Worm (Caenorhabditis elegans) whole organism, L3 larva: ENCODE results near the gene C50B6.9.

Source experiments
- ZK546.5 ChIP-seq: sonication (generic microtip); optimal IDR thresholded peaks from 2 replicates; lab custom pipeline; 2017; ENCODE audit warnings: missing biosample characterization, missing genetic modification characterization
- aly-2 ChIP-seq: fragments of 150-350 bp; optimal IDR thresholded peaks from 2 replicates; lab custom pipeline; 2014; ENCODE audit warnings: missing biosample characterization, missing genetic modification characterization
- ama-1 ChIP-seq: fragments of 150-350 bp; optimal IDR thresholded peaks from 2 replicates; lab custom pipeline; 2018
- elt-3 ChIP-seq, 3 experiments: fragments of 150-350 bp in 1 of 3; sonication (generic microtip) in 2 of 3; optimal IDR thresholded peaks; 2 replicates in 2 of 3; 4 replicates in 1 of 3; lab custom pipeline; 2014 to 2017; ENCODE audit warnings: missing biosample characterization in 3 of 3, missing genetic modification characterization in 3 of 3
- fos-1 ChIP-seq: fragments of 150-350 bp; optimal IDR thresholded peaks from 2 replicates; lab custom pipeline; 2014; ENCODE audit warnings: missing biosample characterization, missing genetic modification characterization
- lin-39 ChIP-seq: fragments of 150-350 bp; optimal IDR thresholded peaks from 2 replicates; lab custom pipeline; 2018; ENCODE audit warnings: missing biosample characterization, missing genetic modification reagents, missing genetic modification characterization
- nhr-12 ChIP-seq: fragments of 150-350 bp; optimal IDR thresholded peaks from 2 replicates; lab custom pipeline; 2014; ENCODE audit warnings: missing biosample characterization, missing genetic modification characterization
- snpc-4 ChIP-seq: fragments of 150-350 bp; optimal IDR thresholded peaks from 2 replicates; lab custom pipeline; 2014; ENCODE audit warnings: missing biosample characterization, missing genetic modification characterization
- unc-62 ChIP-seq: fragments of 150-350 bp; sonication (generic microtip); optimal IDR thresholded peaks from 4 replicates; lab custom pipeline; 2014; ENCODE audit warnings: missing biosample characterization, missing genetic modification reagents, missing genetic modification characterization
- ztf-11 ChIP-seq: fragments of 150-350 bp; optimal IDR thresholded peaks from 2 replicates; lab custom pipeline; 2014; ENCODE audit warnings: missing biosample characterization, missing genetic modification characterization

ce11 chrV:13372821-13373220, 36.7 kb downstream of the C50B6.9 start:
- TF ChIP-seq snpc-4 (tag; lab: Kevin White, UChicago) = no peak
- no peak for TF ChIP-seq lin-39 (tag; lab: Kevin White, UChicago)
- no peak for TF ChIP-seq ztf-11 (tag; lab: Kevin White, UChicago)
- TF ChIP-seq ama-1 (lab: Kevin White, UChicago) = no peak
- no peak for TF ChIP-seq nhr-12 (tag; lab: Kevin White, UChicago)
- no peak for TF ChIP-seq aly-2 (tag; lab: Kevin White, UChicago)
- no peak for TF ChIP-seq ZK546.5 (tag; lab: Kevin White, UChicago)
- TF ChIP-seq unc-62 (GFP tag; lab: Kevin White, UChicago) = no peak
- no peak for TF ChIP-seq fos-1 (tag; lab: Kevin White, UChicago)
- TF ChIP-seq elt-3 (tag; optimal IDR thresholded peaks at IDR 0.05; lab: Kevin White, UChicago) = no peak
